Worm (Caenorhabditis elegans) whole organism, L3 larva: Measurements from ENCODE around the gene T01G5.7.
"Not testable (repeated sequence)": the region's sequence is repeated elsewhere in the genome, so short reads cannot be mapped to it uniquely, and the experiment has no call there.

Experiments
- ZK546.5 ChIP-seq: sonication (generic microtip); optimal IDR thresholded peaks from 2 replicates; lab custom pipeline; 2017; ENCODE audit warnings: missing biosample characterization, missing genetic modification characterization
- ama-1 ChIP-seq: fragments of 150-350 bp; optimal IDR thresholded peaks from 2 replicates; lab custom pipeline; 2018
- ceh-16 ChIP-seq: sonication (generic microtip); optimal IDR thresholded peaks from 2 replicates; lab custom pipeline; 2017; ENCODE audit warnings: missing biosample characterization, missing genetic modification characterization
- ceh-82 ChIP-seq: fragments of 150-350 bp; optimal IDR thresholded peaks from 2 replicates; lab custom pipeline; 2014; ENCODE audit warnings: missing biosample characterization, missing genetic modification characterization
- daf-12 ChIP-seq: fragments of 150-350 bp; optimal IDR thresholded peaks from 2 replicates; lab custom pipeline; 2014; ENCODE audit warnings: missing biosample characterization, missing genetic modification reagents, missing genetic modification characterization
- egl-27 ChIP-seq: sonication (generic microtip); optimal IDR thresholded peaks from 4 replicates; lab custom pipeline; 2017; ENCODE audit warnings: missing biosample characterization, missing genetic modification reagents, missing genetic modification characterization
- egl-5 ChIP-seq: fragments of 150-350 bp; optimal IDR thresholded peaks from 2 replicates; lab custom pipeline; 2017; ENCODE audit warnings: missing biosample characterization, missing genetic modification reagents, missing genetic modification characterization, inconsistent platforms
- elt-1 ChIP-seq: fragments of 150-350 bp; optimal IDR thresholded peaks from 2 replicates; lab custom pipeline; 2014; ENCODE audit warnings: missing biosample characterization, missing genetic modification characterization
- elt-2 ChIP-seq: sonication (generic microtip); optimal IDR thresholded peaks from 2 replicates; lab custom pipeline; 2016; ENCODE audit warnings: missing genetic modification reagents, mild to moderate bottlenecking, missing genetic modification characterization, missing compliant biosample characterization
- elt-3 ChIP-seq, 3 experiments: fragments of 150-350 bp in 1 of 3; sonication (generic microtip) in 2 of 3; optimal IDR thresholded peaks; 2 replicates in 2 of 3; 4 replicates in 1 of 3; lab custom pipeline; 2014 to 2017; ENCODE audit warnings: missing biosample characterization in 3 of 3, missing genetic modification characterization in 3 of 3
- eor-1 ChIP-seq, 2 experiments: fragments of 150-350 bp; optimal IDR thresholded peaks; 2 replicates each; lab custom pipeline; 2014 to 2018; ENCODE audit warnings: missing biosample characterization in 2 of 2, missing genetic modification characterization in 2 of 2
- fkh-10 ChIP-seq: sonication (generic microtip); optimal IDR thresholded peaks from 2 replicates; lab custom pipeline; 2017; ENCODE audit warnings: missing biosample characterization, missing genetic modification reagents, missing genetic modification characterization
- fkh-2 ChIP-seq: fragments of 150-350 bp; optimal IDR thresholded peaks from 2 replicates; lab custom pipeline; 2014; ENCODE audit warnings: missing biosample characterization, missing genetic modification reagents, missing genetic modification characterization
- hmg-11 ChIP-seq: sonication (generic microtip); optimal IDR thresholded peaks from 2 replicates; lab custom pipeline; 2016; ENCODE audit warnings: missing genetic modification characterization, missing compliant biosample characterization
- jun-1 ChIP-seq: fragments of 150-350 bp; optimal IDR thresholded peaks from 2 replicates; lab custom pipeline; 2014; ENCODE audit warnings: missing biosample characterization, missing genetic modification reagents, missing genetic modification characterization
- lin-15B ChIP-seq: fragments of 150-350 bp; optimal IDR thresholded peaks from 2 replicates; lab custom pipeline; 2014; ENCODE audit warnings: missing biosample characterization, missing genetic modification characterization
- lin-39 ChIP-seq: fragments of 150-350 bp; optimal IDR thresholded peaks from 2 replicates; lab custom pipeline; 2018; ENCODE audit warnings: missing biosample characterization, missing genetic modification reagents, missing genetic modification characterization
- lsy-12 ChIP-seq: sonication (generic microtip); optimal IDR thresholded peaks from 2 replicates; lab custom pipeline; 2016; ENCODE audit warnings: mild to moderate bottlenecking, missing genetic modification characterization, missing compliant biosample characterization
- mdl-1 ChIP-seq: fragments of 150-350 bp; optimal IDR thresholded peaks from 2 replicates; lab custom pipeline; 2014; ENCODE audit warnings: missing biosample characterization, missing genetic modification characterization
- mml-1 ChIP-seq: fragments of 150-350 bp; sonication (generic microtip); optimal IDR thresholded peaks from 3 replicates; lab custom pipeline; 2014; ENCODE audit warnings: missing biosample characterization, missing genetic modification characterization
- nhr-11 ChIP-seq: fragments of 150-350 bp; optimal IDR thresholded peaks from 2 replicates; lab custom pipeline; 2014; ENCODE audit warnings: missing biosample characterization, missing genetic modification characterization
- nhr-12 ChIP-seq: fragments of 150-350 bp; optimal IDR thresholded peaks from 2 replicates; lab custom pipeline; 2014; ENCODE audit warnings: missing biosample characterization, missing genetic modification characterization
- nhr-237 ChIP-seq: fragments of 150-350 bp; optimal IDR thresholded peaks from 2 replicates; lab custom pipeline; 2014; ENCODE audit warnings: missing biosample characterization, missing genetic modification characterization
- nhr-25 ChIP-seq: sonication (generic microtip); optimal IDR thresholded peaks from 2 replicates; lab custom pipeline; 2017; ENCODE audit warnings: missing biosample characterization, missing genetic modification characterization
- nhr-43 ChIP-seq: sonication (generic microtip); optimal IDR thresholded peaks from 2 replicates; lab custom pipeline; 2016; ENCODE audit warnings: mild to moderate bottlenecking, missing genetic modification characterization, missing compliant biosample characterization; ENCODE audit not compliant: poor library complexity, severe bottlenecking
- nhr-76 ChIP-seq: fragments of 150-350 bp; sonication (generic microtip); optimal IDR thresholded peaks from 5 replicates; lab custom pipeline; 2014; ENCODE audit warnings: missing biosample characterization, missing genetic modification characterization
- pha-4 ChIP-seq: fragments of 150-350 bp; optimal IDR thresholded peaks from 2 replicates; lab custom pipeline; 2014; ENCODE audit warnings: missing biosample characterization, missing genetic modification reagents, missing genetic modification characterization
- pqm-1 ChIP-seq: fragments of 150-350 bp; optimal IDR thresholded peaks from 2 replicates; lab custom pipeline; 2017; ENCODE audit warnings: missing biosample characterization, missing genetic modification characterization, inconsistent platforms
- sea-2 ChIP-seq: fragments of 150-350 bp; sonication (generic microtip); optimal IDR thresholded peaks from 4 replicates; lab custom pipeline; 2014; ENCODE audit warnings: missing biosample characterization, missing genetic modification reagents, missing genetic modification characterization
- skn-1 ChIP-seq: fragments of 150-350 bp; optimal IDR thresholded peaks from 2 replicates; lab custom pipeline; 2014; ENCODE audit warnings: missing biosample characterization, missing genetic modification characterization
- snpc-4 ChIP-seq: fragments of 150-350 bp; optimal IDR thresholded peaks from 2 replicates; lab custom pipeline; 2014; ENCODE audit warnings: missing biosample characterization, missing genetic modification characterization
- unc-39 ChIP-seq: sonication (generic microtip); optimal IDR thresholded peaks from 4 replicates; lab custom pipeline; 2017; ENCODE audit warnings: missing biosample characterization, missing genetic modification characterization
- unc-62 ChIP-seq: fragments of 150-350 bp; sonication (generic microtip); optimal IDR thresholded peaks from 4 replicates; lab custom pipeline; 2014; ENCODE audit warnings: missing biosample characterization, missing genetic modification reagents, missing genetic modification characterization
- zag-1 ChIP-seq: fragments of 150-350 bp; optimal IDR thresholded peaks from 2 replicates; lab custom pipeline; 2014; ENCODE audit warnings: missing biosample characterization, missing genetic modification characterization
- ztf-11 ChIP-seq: fragments of 150-350 bp; optimal IDR thresholded peaks from 2 replicates; lab custom pipeline; 2014; ENCODE audit warnings: missing biosample characterization, missing genetic modification characterization
- ztf-4 ChIP-seq: fragments of 150-350 bp; optimal IDR thresholded peaks from 2 replicates; lab custom pipeline; 2014; ENCODE audit warnings: missing biosample characterization, missing genetic modification characterization

Gene T01G5.7

DNA sequence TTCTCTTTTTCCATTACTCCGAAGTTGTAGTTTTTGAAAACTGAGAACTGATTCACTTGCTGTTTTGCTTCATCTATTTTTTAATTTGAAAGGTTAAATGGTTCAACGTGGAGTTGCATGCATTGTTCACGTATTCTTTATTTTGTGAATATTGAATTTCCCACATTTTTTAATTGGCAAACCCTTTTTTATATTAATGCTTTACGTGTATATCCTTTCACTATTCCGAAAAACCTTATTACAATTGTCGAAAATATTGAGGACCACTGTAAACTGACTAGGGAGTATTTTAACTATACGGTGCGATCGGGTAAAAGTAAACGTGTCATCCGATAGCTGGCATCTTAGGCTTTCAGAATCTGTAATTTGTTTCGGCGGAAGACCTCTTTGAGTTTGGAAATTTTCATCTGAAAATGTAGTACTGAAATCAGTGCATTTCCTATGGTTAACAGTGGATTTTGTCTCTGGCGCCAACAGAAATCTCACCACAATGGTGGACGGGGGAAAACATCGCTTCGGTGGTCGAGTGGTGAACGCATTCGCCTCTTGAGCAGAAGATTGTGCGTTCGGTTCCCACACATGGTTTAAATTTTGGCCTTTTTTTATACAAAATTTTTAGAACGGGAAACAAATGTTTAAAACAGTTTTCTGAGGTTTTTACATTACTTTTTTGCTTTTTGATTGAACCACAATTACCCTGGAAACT lies 5.7 kb upstream of the T01G5.7 start, which contains the start of gene C01G10.14:
TSS of gene C01G10.14 (minus strand) at position 51 of the 706 bp plus-strand sequence.
- not testable (repeated sequence) for TF ChIP-seq nhr-76 (tag; lab: Kevin White, UChicago); ceh-16 (tag; lab: Kevin White, UChicago); skn-1

- TF ChIP-seq lin-15B (tag; lab: Kevin White, UChicago) = no peak
- no peak for TF ChIP-seq elt-2
- no peak for TF ChIP-seq ztf-4 (tag; lab: Kevin White, UChicago)
- TF ChIP-seq unc-39 (tag; lab: Kevin White, UChicago) = no peak
- no peak for TF ChIP-seq egl-27
- no peak for TF ChIP-seq pha-4
- no peak for TF ChIP-seq snpc-4 (tag; lab: Kevin White, UChicago)
- no peak for TF ChIP-seq ceh-82 (tag; lab: Kevin White, UChicago)
- no peak for TF ChIP-seq elt-1 (tag; lab: Kevin White, UChicago)
- TF ChIP-seq unc-62 (GFP tag; lab: Kevin White, UChicago) = no peak
- no peak for TF ChIP-seq skn-1
- no peak for TF ChIP-seq mml-1 (tag; lab: Kevin White, UChicago)
- TF ChIP-seq mdl-1 = no peak
- no peak for TF ChIP-seq nhr-76 (tag; lab: Kevin White, UChicago)
Observed at ce11 chrV:15109260-15109659, 2.5 kb upstream of the T01G5.7 start, which contains the start of gene Y75B12A.2. TSS of gene Y75B12A.2 (plus strand) at chrV:15109560.

- TF ChIP-seq eor-1 (tag; optimal IDR thresholded peaks at IDR 0.05; lab: Kevin White, UChicago) (no peak), nhr-237 (no peak), ama-1 (no peak), pha-4 (no peak), pqm-1 (tag; lab: Kevin White, UChicago) (no peak), egl-5 (tag; lab: Kevin White, UChicago) (no peak), nhr-25 (no peak), lsy-12 (tag; lab: Kevin White, UChicago) (no peak), snpc-4 (tag; lab: Kevin White, UChicago) (no peak), ceh-82 (tag; lab: Kevin White, UChicago) (no peak), daf-12 (tag; lab: Kevin White, UChicago) (no peak), lin-39 (tag; lab: Kevin White, UChicago) (no peak), nhr-11 (no peak), skn-1 (no peak), jun-1 (tag; lab: Kevin White, UChicago) (no peak), elt-1 (tag; lab: Kevin White, UChicago) (no peak), elt-3 (tag; optimal IDR thresholded peaks at IDR 0.05; lab: Kevin White, UChicago) (no peak), mdl-1 (no peak), sea-2 (GFP tag; lab: Kevin White, UChicago) (no peak), lin-15B (tag; lab: Kevin White, UChicago) (no peak)
- TF ChIP-seq, all 47 proteins: peak for 0
Observed at ce11 chrV:15113992-15114391, 2.2 kb downstream of the T01G5.7 start, which contains the start of gene T01G5.6. TSS of gene T01G5.6 (minus strand) at chrV:15114092.

ce11 chrV:15115968-15116367 lies 4.2 kb downstream of the T01G5.7 start, which contains the start of gene T01G5.8:
TSS of gene T01G5.8 (plus strand) at chrV:15116268.
- not testable (repeated sequence) for TF ChIP-seq ZK546.5 (tag; lab: Kevin White, UChicago); lsy-12 (tag; lab: Kevin White, UChicago); nhr-11
- TF ChIP-seq, all 47 proteins: peak for 0; not testable (repeated sequence) for 47

DNA sequence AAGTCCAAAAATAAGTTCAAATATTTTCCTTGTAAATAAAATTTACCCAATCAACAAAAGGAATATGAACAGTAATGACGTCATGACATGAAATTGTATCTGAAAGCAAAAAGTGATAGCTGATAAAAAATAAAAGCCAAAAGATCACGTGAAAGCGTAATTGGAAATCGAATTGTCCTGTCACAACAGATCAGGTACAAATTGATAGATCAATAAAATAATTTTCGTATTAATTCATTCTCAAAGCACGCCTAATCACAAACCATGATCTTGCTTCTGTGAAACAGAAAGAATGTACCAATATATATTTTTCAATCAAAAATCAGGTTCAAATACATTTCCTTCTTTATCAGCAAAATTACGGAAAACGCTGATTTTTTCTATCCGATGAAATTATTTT lies 7.8 kb downstream of the T01G5.7 start, which contains the start of gene flor-1:
TSS of gene flor-1 (minus strand) at position 101 of the 400 bp plus-strand sequence.
- no peak for TF ChIP-seq elt-3 (tag; optimal IDR thresholded peaks at IDR 0.05; lab: Kevin White, UChicago)
- no peak for TF ChIP-seq pha-4
- TF ChIP-seq nhr-25 = no peak
- TF ChIP-seq elt-2 = no peak
- no peak for TF ChIP-seq egl-5 (tag; lab: Kevin White, UChicago)
- no peak for TF ChIP-seq mml-1 (tag; lab: Kevin White, UChicago)
- TF ChIP-seq ztf-4 (tag; lab: Kevin White, UChicago) = no peak
- TF ChIP-seq daf-12 (tag; lab: Kevin White, UChicago) = no peak
- no peak for TF ChIP-seq ztf-11 (tag; lab: Kevin White, UChicago)
- no peak for TF ChIP-seq jun-1 (tag; lab: Kevin White, UChicago)
- no peak for TF ChIP-seq fkh-2 (tag; lab: Kevin White, UChicago)
- TF ChIP-seq unc-39 (tag; lab: Kevin White, UChicago) = no peak
- TF ChIP-seq egl-27 = no peak
- TF ChIP-seq fkh-10 (GFP tag; lab: Kevin White, UChicago) = no peak
- TF ChIP-seq nhr-43 (tag; lab: Kevin White, UChicago) = no peak
- TF ChIP-seq zag-1 (tag; lab: Kevin White, UChicago) = no peak
- TF ChIP-seq nhr-12 (tag; lab: Kevin White, UChicago) = no peak
- no peak for TF ChIP-seq eor-1 (tag; optimal IDR thresholded peaks at IDR 0.05; lab: Kevin White, UChicago)
- TF ChIP-seq lsy-12 (tag; lab: Kevin White, UChicago) = no peak
- TF ChIP-seq hmg-11 (tag; lab: Kevin White, UChicago) = no peak
